Worm (Caenorhabditis elegans): ENCODE measurements around the gene C24A3.4.

C24A3.4 gene

ce11 chrX:8971461-8971860, 20.7 kb upstream of the C24A3.4 start (continued):
- peak; percentile 2 for TF ChIP-seq F49E8.2 (tag; optimal IDR thresholded peaks at IDR 0.05; ENCODE audit: insufficient read depth)
- TF ChIP-seq madf-6 (GFP tag; IDR thresholded peaks at IDR 0.05), result no peak
- TF ChIP-seq lsy-27 (tag; optimal IDR thresholded peaks at IDR 0.05; ENCODE audit: borderline replicate concordance, insufficient read depth), result peak; percentile 45
- no peak for TF ChIP-seq zfh-2 (GFP tag; conservative IDR thresholded peaks at IDR 0.05)
- peak in 1 of 3 experiments; percentile 60 for TF ChIP-seq lin-35 (GFP tag; optimal IDR thresholded peaks at IDR 0.05)
- no peak for TF ChIP-seq cebp-1 (GFP tag; IDR thresholded peaks at IDR 0.05)
- TF ChIP-seq cebp-1 (tag; optimal IDR thresholded peaks at IDR 0.05), result no peak
- TF ChIP-seq Y53F4B.3 (GFP tag; IDR thresholded peaks at IDR 0.05), result no peak
- TF ChIP-seq lsl-1 (GFP tag; optimal IDR thresholded peaks at IDR 0.05), result no peak
- peak; percentile 76 for TF ChIP-seq hlh-12 (tag; optimal IDR thresholded peaks at IDR 0.05)
- TF ChIP-seq mel-28 (tag; optimal IDR thresholded peaks at IDR 0.05; ENCODE audit: borderline replicate concordance), result peak; percentile 18
- no peak for TF ChIP-seq dpff-1 (tag; optimal IDR thresholded peaks at IDR 0.05)
- TF ChIP-seq egl-18 (GFP tag; IDR thresholded peaks at IDR 0.05), result no peak
- no peak for TF ChIP-seq fkh-3 (tag; optimal IDR thresholded peaks at IDR 0.05)
- no peak for TF ChIP-seq sptf-2 (GFP tag; optimal IDR thresholded peaks at IDR 0.05)
- TF ChIP-seq dox-1 (GFP tag; IDR thresholded peaks at IDR 0.05), result no peak
- no peak for TF ChIP-seq lag-1 (GFP tag; IDR thresholded peaks at IDR 0.05)
- no peak for TF ChIP-seq C06A6.2 (GFP tag; conservative IDR thresholded peaks at IDR 0.05)
- no peak for TF ChIP-seq Y95B8A.8 (GFP tag; IDR thresholded peaks at IDR 0.05)
- peak; percentile 43 for TF ChIP-seq chd-7 (tag; optimal IDR thresholded peaks at IDR 0.05)
- TF ChIP-seq T26A5.8 (tag; optimal IDR thresholded peaks at IDR 0.05), result peak; percentile 84
- no peak for TF ChIP-seq madf-8 (GFP tag; conservative IDR thresholded peaks at IDR 0.05)
- TF ChIP-seq snpc-1.1 (tag; optimal IDR thresholded peaks at IDR 0.05; ENCODE audit: insufficient read depth), result peak; percentile 11
- TF ChIP-seq Y56A3A.18 (GFP tag; IDR thresholded peaks at IDR 0.05), result peak; percentile 90
- no peak for TF ChIP-seq lin-54 (GFP tag; optimal IDR thresholded peaks at IDR 0.05)
- TF ChIP-seq rec-8 (tag; optimal IDR thresholded peaks at IDR 0.05), result peak; percentile 20 to 50
- TF ChIP-seq nhr-179 (tag; optimal IDR thresholded peaks at IDR 0.05), result no peak
- TF ChIP-seq ceh-58 (GFP tag; IDR thresholded peaks at IDR 0.05), result no peak
- TF ChIP-seq F57A8.1 (GFP tag; optimal IDR thresholded peaks at IDR 0.05), result peak; percentile 17
- no peak for TF ChIP-seq ceh-91 (GFP tag; IDR thresholded peaks at IDR 0.05)
- no peak for TF ChIP-seq ama-1 (optimal IDR thresholded peaks at IDR 0.05)
- peak; percentile 85 for TF ChIP-seq ama-1 (GFP tag; optimal IDR thresholded peaks at IDR 0.05)
- TF ChIP-seq ztf-26 (tag; optimal IDR thresholded peaks at IDR 0.05), result peak; percentile 2
- TF ChIP-seq hmg-20 (GFP tag; IDR thresholded peaks at IDR 0.05), result no peak
- peak; percentile 14 for TF ChIP-seq attf-5 (GFP tag; optimal IDR thresholded peaks at IDR 0.05)
- no peak for TF ChIP-seq Y53G8AR.9 (GFP tag; conservative IDR thresholded peaks at IDR 0.05)
- TF ChIP-seq B0035.1 (tag; optimal IDR thresholded peaks at IDR 0.05), result peak; percentile 23
- TF ChIP-seq athp-1 (tag; optimal IDR thresholded peaks at IDR 0.05), result no peak
- TF ChIP-seq ekl-4 (GFP tag; IDR thresholded peaks at IDR 0.05), result 0 out of 2 replicates have a peak, but pooled peaks have one; percentile 13
- no peak for TF ChIP-seq hlh-26 (GFP tag; conservative IDR thresholded peaks at IDR 0.05)
- TF ChIP-seq mxl-1 (tag; optimal IDR thresholded peaks at IDR 0.05), result peak; percentile 19
- TF ChIP-seq attf-6 (GFP tag; IDR thresholded peaks at IDR 0.05), result no peak
- no peak for TF ChIP-seq xnd-1 (tag; optimal IDR thresholded peaks at IDR 0.05)
- no peak for TF ChIP-seq efl-1 (GFP tag; optimal IDR thresholded peaks at IDR 0.05)
- TF ChIP-seq nfyb-1 (GFP tag; IDR thresholded peaks at IDR 0.05), result peak; percentile 81
- no peak for TF ChIP-seq F37B4.10 (GFP tag; IDR thresholded peaks at IDR 0.05)
- TF ChIP-seq Y67H2A.10 (GFP tag; conservative IDR thresholded peaks at IDR 0.05), result no peak
- peak; percentile 50 for TF ChIP-seq lin-40 (tag; optimal IDR thresholded peaks at IDR 0.05)
- TF ChIP-seq nhr-90 (tag; optimal IDR thresholded peaks at IDR 0.05), result peak; percentile 82
- peak; percentile 54 for TF ChIP-seq ztf-18 (tag; optimal IDR thresholded peaks at IDR 0.05)
